Worm (Caenorhabditis elegans): ENCODE measurements around the gene srz-9.
A peak's percentile ranks its signal among the peaks of the same experiment; 100 is the strongest.
"Not testable (repeated sequence)": the region's sequence is repeated elsewhere in the genome, so short reads cannot be mapped to it uniquely, and the experiment has no call there.

The srz-9 gene

DNA sequence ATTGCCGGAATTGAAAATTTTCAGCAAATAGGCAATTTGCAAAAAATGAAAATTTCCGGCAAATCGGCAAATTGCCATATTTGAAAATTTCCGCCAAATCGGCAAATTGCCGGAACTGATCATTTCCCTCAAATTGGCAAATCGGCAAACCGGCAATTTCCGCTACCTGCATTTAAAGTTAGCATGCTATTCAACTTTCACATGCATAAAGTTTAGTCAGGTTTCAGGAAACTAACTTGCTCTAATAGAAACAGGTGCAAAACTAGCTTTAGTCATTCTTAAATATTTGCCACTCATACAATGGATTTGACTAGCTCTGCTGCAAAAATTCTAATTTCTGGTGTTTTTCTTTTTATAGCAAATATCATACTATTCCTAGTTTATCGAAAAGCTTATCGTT lies at the start of gene srz-9:
Gene srz-9 (plus strand): TSS at position 301 of the 400 bp plus-strand sequence.
- not testable (repeated sequence) for TF ChIP-seq dmd-4 (tag; optimal IDR thresholded peaks at IDR 0.05; ENCODE audit: borderline replicate concordance); ceh-2 (tag; optimal IDR thresholded peaks at IDR 0.05); pat-9 (tag; optimal IDR thresholded peaks at IDR 0.05)

DNA sequence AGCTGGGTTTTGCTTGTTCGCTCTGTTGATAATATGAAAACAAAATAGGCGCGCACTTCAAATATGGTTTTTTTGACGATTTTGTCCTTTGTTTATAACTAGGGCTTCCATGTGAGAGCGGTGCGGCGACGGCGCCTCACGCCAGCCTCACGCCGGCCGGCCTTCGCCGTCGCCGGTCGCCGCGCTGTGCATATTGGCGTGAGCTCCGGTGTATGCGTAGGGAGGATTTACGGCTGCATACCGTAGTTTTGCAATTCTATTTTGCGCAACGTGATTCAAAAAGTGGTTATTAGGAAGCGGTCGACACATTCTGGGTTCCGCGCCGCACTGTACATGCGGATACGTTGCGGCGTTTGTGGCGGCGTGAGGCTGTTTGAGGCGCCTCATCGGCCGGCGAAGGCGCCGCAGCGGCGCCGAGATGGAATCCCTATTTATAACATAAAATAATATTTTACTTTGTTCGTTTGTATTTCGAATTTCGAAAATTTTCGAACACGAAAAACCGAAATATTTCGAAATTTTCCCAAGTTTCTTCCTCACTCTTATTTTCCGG lies 49.6 kb upstream of the srz-9 start:
- no peak for TF ChIP-seq pat-9 (tag; optimal IDR thresholded peaks at IDR 0.05)
- TF ChIP-seq unc-42 (tag; optimal IDR thresholded peaks at IDR 0.05), result no peak
- no peak for TF ChIP-seq pros-1 (tag; optimal IDR thresholded peaks at IDR 0.05)
- no peak for TF ChIP-seq ceh-22 (tag; optimal IDR thresholded peaks at IDR 0.05)
- TF ChIP-seq nfya-1 (tag; optimal IDR thresholded peaks at IDR 0.05), result no peak
- no peak for TF ChIP-seq unc-55 (GFP tag; optimal IDR thresholded peaks at IDR 0.05)
- TF ChIP-seq fkh-6 (tag; optimal IDR thresholded peaks at IDR 0.05), result no peak
- TF ChIP-seq ceh-18 (tag; optimal IDR thresholded peaks at IDR 0.05), result no peak
- TF ChIP-seq K09A11.1 (tag; optimal IDR thresholded peaks at IDR 0.05; ENCODE audit: insufficient read depth), result no peak
- TF ChIP-seq ets-4 (tag; optimal IDR thresholded peaks at IDR 0.05), result no peak
- no peak for TF ChIP-seq F13H6.1 (tag; optimal IDR thresholded peaks at IDR 0.05)
- no peak for TF ChIP-seq sox-2 (GFP tag; IDR thresholded peaks at IDR 0.05)
- TF ChIP-seq sdc-2 (tag; optimal IDR thresholded peaks at IDR 0.05), result no peak

DNA sequence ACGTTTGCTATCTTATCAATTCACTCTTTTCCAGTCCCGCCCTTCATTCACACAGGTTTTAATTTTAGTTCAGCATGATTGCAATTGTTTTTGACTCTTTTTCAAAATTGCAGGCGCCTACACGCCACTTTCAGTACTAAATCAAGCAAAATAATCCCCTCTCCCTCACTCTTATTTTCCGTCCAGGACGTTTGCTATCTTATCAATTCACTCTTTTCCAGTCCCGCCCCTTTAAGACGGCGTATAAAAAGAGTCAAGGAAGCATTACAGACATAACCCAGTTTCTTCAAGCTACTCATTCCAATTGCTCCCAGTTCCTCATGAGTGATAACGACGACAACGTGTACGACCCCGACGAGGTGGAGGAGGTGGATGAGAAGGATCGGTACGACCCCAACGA lies 49.1 kb upstream of the srz-9 start, which contains the start of gene Y119D3B.21:
Gene Y119D3B.21 (plus strand): TSS at position 321 of the 400 bp plus-strand sequence.
- no peak for TF ChIP-seq ttx-3 (tag; optimal IDR thresholded peaks at IDR 0.05)
- no peak for TF ChIP-seq Y22D7AL.16 (tag; optimal IDR thresholded peaks at IDR 0.05)
- no peak for TF ChIP-seq ceh-9 (tag; optimal IDR thresholded peaks at IDR 0.05)
- peak; percentile 77 for TF ChIP-seq pqm-1 (tag; optimal IDR thresholded peaks at IDR 0.05)
- peak; percentile 10 for TF ChIP-seq elt-2 (tag; optimal IDR thresholded peaks at IDR 0.05)

DNA sequence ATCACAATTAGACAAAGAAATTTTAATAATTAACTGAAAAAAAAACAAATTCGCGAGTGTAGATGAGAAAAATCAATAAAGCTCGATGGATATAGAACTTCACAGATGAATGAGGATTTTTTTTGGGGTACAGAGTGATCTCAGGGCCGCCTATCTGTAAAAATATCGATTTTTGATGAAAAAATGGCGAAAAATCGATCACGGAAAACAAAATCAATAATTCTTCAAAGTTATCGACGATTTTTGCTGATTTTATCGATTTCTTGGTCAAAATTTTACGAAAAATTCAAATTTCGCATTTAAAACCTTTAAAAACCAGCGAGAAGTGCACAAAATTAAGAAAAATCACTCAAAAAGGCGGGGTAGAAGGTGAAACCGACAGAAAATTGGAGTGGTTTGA lies 47.7 kb upstream of the srz-9 start:
- TF ChIP-seq C08G9.2 (tag; optimal IDR thresholded peaks at IDR 0.05), result no peak
- TF ChIP-seq syd-9 (tag; optimal IDR thresholded peaks at IDR 0.05), result no peak
- TF ChIP-seq sdc-2 (tag; optimal IDR thresholded peaks at IDR 0.05), result no peak
- no peak for TF ChIP-seq nhr-232 (tag; optimal IDR thresholded peaks at IDR 0.05)
- no peak for TF ChIP-seq madf-2 (tag; optimal IDR thresholded peaks at IDR 0.05)
- no peak for TF ChIP-seq pha-4 (tag; optimal IDR thresholded peaks at IDR 0.05)
- no peak for TF ChIP-seq mec-3 (tag; optimal IDR thresholded peaks at IDR 0.05; ENCODE audit: borderline replicate concordance)
- TF ChIP-seq hlh-8 (tag; optimal IDR thresholded peaks at IDR 0.05), result no peak
- no peak for TF ChIP-seq K09A11.1 (tag; optimal IDR thresholded peaks at IDR 0.05; ENCODE audit: insufficient read depth)
- no peak for TF ChIP-seq C38D4.7 (GFP tag; optimal IDR thresholded peaks at IDR 0.05)

DNA sequence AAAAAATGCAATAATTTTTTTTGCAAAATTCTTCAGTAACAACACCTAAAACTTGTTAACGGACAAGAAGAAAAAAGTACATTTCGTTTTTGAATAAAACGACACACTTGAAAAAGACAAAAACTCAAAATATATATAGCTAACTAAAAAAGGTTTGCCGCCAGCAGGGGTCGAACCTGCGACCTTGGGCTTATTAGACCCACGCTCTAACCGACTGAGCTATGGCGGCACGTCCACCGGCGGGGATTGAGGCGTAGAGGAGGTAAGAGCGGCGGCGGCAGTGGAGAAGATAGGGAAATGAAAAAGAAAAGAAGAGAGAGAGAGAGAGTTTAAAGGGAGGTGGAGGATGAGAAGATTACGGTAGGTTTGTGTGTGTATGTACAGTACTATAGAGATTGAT lies 45.6 kb upstream of the srz-9 start:
- TF ChIP-seq npax-4 (tag; optimal IDR thresholded peaks at IDR 0.05) (no peak), pha-2 (tag; optimal IDR thresholded peaks at IDR 0.05) (peak; percentile 69), lin-11 (tag; optimal IDR thresholded peaks at IDR 0.05) (peak; percentile 51), ttx-3 (tag; optimal IDR thresholded peaks at IDR 0.05) (peak; percentile 29), unc-86 (tag; optimal IDR thresholded peaks at IDR 0.05) (peak; percentile 16), K02D7.2 (tag; optimal IDR thresholded peaks at IDR 0.05) (no peak), ceh-24 (tag; optimal IDR thresholded peaks at IDR 0.05) (no peak), ceh-14 (tag; optimal IDR thresholded peaks at IDR 0.05) (no peak), rnt-1 (tag; optimal IDR thresholded peaks at IDR 0.05) (no peak), eyg-1 (tag; optimal IDR thresholded peaks at IDR 0.05) (no peak), lim-6 (tag; optimal IDR thresholded peaks at IDR 0.05) (no peak), T23F11.4 (GFP tag; optimal IDR thresholded peaks at IDR 0.05) (no peak), nfya-1 (tag; optimal IDR thresholded peaks at IDR 0.05) (no peak), gmeb-2 (tag; optimal IDR thresholded peaks at IDR 0.05) (peak; percentile 15), fkh-10 (GFP tag; optimal IDR thresholded peaks at IDR 0.05) (no peak), tbx-7 (tag; optimal IDR thresholded peaks at IDR 0.05) (no peak), ceh-22 (tag; optimal IDR thresholded peaks at IDR 0.05) (no peak), dve-1 (tag; optimal IDR thresholded peaks at IDR 0.05) (peak; percentile 13), fkh-6 (tag; optimal IDR thresholded peaks at IDR 0.05) (peak; percentile 31), Y22D7AL.16 (tag; optimal IDR thresholded peaks at IDR 0.05) (no peak), ceh-9 (tag; optimal IDR thresholded peaks at IDR 0.05) (no peak), elt-4 (tag; optimal IDR thresholded peaks at IDR 0.05) (no peak), pqm-1 (tag; optimal IDR thresholded peaks at IDR 0.05) (no peak), ceh-31 (tag; optimal IDR thresholded peaks at IDR 0.05) (no peak), mec-3 (tag; optimal IDR thresholded peaks at IDR 0.05; ENCODE audit: borderline replicate concordance) (no peak)

Data from whole organism, late embryonic.